Worm (Caenorhabditis elegans) whole organism, L1 larva: ENCODE measurements around the gene lips-1.

Experiments used
- F16B12.6 ChIP-seq: fragments of 150-350 bp; optimal IDR thresholded peaks from 2 replicates; lab custom pipeline; 2014; ENCODE audit warnings: missing biosample characterization, missing genetic modification characterization
- aha-1 ChIP-seq: fragments of 150-350 bp; optimal IDR thresholded peaks from 2 replicates; lab custom pipeline; 2014; ENCODE audit warnings: missing biosample characterization, missing genetic modification characterization
- ama-1 ChIP-seq: fragments of 150-350 bp; optimal IDR thresholded peaks from 2 replicates; lab custom pipeline; 2014
- blmp-1 ChIP-seq: fragments of 150-350 bp; optimal IDR thresholded peaks from 2 replicates; lab custom pipeline; 2014; ENCODE audit warnings: missing biosample characterization, missing genetic modification characterization
- ceh-88 ChIP-seq: fragments of 200-800 bp; sonication (Bioruptor generic); IDR thresholded peaks from 2 replicates; pipeline ENCODE4 v1.3.6; 2022; ENCODE audit warnings: missing genetic modification characterization, missing compliant biosample characterization
- dpl-1 ChIP-seq, 3 experiments: fragments of 150-350 bp in 2 of 3; sonication (generic microtip) in 1 of 3; optimal IDR thresholded peaks; 2 replicates each; lab custom pipeline; 2014 to 2017; ENCODE audit warnings: missing biosample characterization in 3 of 3, missing genetic modification characterization in 3 of 3, missing genetic modification reagents in 3 of 3
- lsy-2 ChIP-seq, 2 experiments: fragments of 150-350 bp; optimal IDR thresholded peaks; 2 replicates each; lab custom pipeline; 2014; ENCODE audit warnings: missing biosample characterization in 2 of 2, missing genetic modification characterization in 2 of 2
- nhr-76 ChIP-seq: sonication (generic microtip); optimal IDR thresholded peaks from 2 replicates; lab custom pipeline; 2017; ENCODE audit warnings: missing biosample characterization, missing genetic modification characterization
- ztf-4 ChIP-seq: fragments of 150-350 bp; optimal IDR thresholded peaks from 2 replicates; lab custom pipeline; 2014; ENCODE audit warnings: missing biosample characterization, missing genetic modification characterization

- TF ChIP-seq ztf-4 (tag; lab: Kevin White, UChicago): no peak
- no peak for TF ChIP-seq dpl-1 (GFP tag; optimal IDR thresholded peaks at IDR 0.05; lab: Kevin White, UChicago)
- no peak for TF ChIP-seq aha-1
- TF ChIP-seq lsy-2 (tag; optimal IDR thresholded peaks at IDR 0.05; lab: Kevin White, UChicago): no peak
- TF ChIP-seq F16B12.6 (tag; lab: Kevin White, UChicago): no peak
- no peak for TF ChIP-seq blmp-1
- no peak for TF ChIP-seq ceh-88
- TF ChIP-seq ama-1: no peak
- TF ChIP-seq nhr-76: no peak
Measured at ce11 chrX:12451258-12451657, 41.3 kb upstream of the lips-1 start.
